Fruit fly (Drosophila melanogaster) Kc167 (cell line): Measurements from ENCODE around the gene CG5863.
"Not testable (repeated sequence)": the region's sequence is repeated elsewhere in the genome, so short reads cannot be mapped to it uniquely, and the experiment has no call there.

Source experiments
- Myc ChIP-seq: fragments of >200 bp; optimal IDR thresholded peaks from 2 replicates; lab custom pipeline; 2017; ENCODE audit warnings: missing external identifiers
- psq ChIP-seq: fragments of >200 bp; optimal IDR thresholded peaks from 2 replicates; lab custom pipeline; 2017; ENCODE audit warnings: missing external identifiers

DNA sequence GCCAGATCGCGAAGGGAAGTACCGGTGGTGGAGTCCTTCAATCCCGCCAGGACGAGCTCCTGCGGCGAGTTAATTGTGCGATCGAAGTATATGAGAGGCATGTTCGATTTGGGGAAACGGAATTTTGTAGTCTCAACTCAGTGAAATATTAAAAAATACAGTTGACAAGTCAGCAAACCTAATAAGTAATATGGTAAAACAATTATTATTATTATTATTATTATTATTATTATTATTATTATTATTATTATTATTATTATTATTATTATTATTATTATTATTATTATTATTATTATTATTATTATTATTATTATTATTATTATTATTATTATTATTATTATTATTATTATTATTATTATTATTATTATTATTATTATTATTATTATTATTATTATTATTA lies 45.8 kb downstream of the CG5863 start, which contains the start of gene CG14330:
- TF ChIP-seq Myc, psq (lab: Kevin White, UChicago): not testable (repeated sequence)
